Worm (Caenorhabditis elegans) whole organism, mixed stage, embryonic: Measurements from ENCODE around the gene C02F5.13.
A peak's percentile ranks its signal among the peaks of the same experiment; 100 is the strongest.

ENCODE experiments used
- M03D4.4 ChIP-seq: sonication (generic microtip); optimal IDR thresholded peaks from 2 replicates; lab custom pipeline; 2017; ENCODE audit warnings: mild to moderate bottlenecking, missing genetic modification characterization, missing compliant biosample characterization
- bed-3 ChIP-seq: fragments of 200-800 bp; sonication (Bioruptor generic); optimal IDR thresholded peaks from 3 replicates; lab custom pipeline; 2018; ENCODE audit warnings: mild to moderate bottlenecking, missing genetic modification characterization, moderate library complexity, missing compliant biosample characterization
- blmp-1 ChIP-seq: fragments of 150-350 bp; optimal IDR thresholded peaks from 2 replicates; lab custom pipeline; 2014; ENCODE audit warnings: missing biosample characterization, missing genetic modification characterization
- ceh-39 ChIP-seq: fragments of 150-350 bp; optimal IDR thresholded peaks from 2 replicates; lab custom pipeline; 2014; ENCODE audit warnings: missing biosample characterization, missing genetic modification characterization
- ceh-43 ChIP-seq: fragments of 200-800 bp; sonication (Bioruptor generic); optimal IDR thresholded peaks from 2 replicates; lab custom pipeline; 2018; ENCODE audit warnings: mild to moderate bottlenecking, missing genetic modification characterization, moderate library complexity, missing compliant biosample characterization
- ceh-83 ChIP-seq: fragments of 200-800 bp; sonication (Bioruptor generic); optimal IDR thresholded peaks from 2 replicates; lab custom pipeline; 2018; ENCODE audit warnings: mild to moderate bottlenecking, missing genetic modification characterization, missing compliant biosample characterization
- ces-1 ChIP-seq: fragments of 150-350 bp; optimal IDR thresholded peaks from 2 replicates; lab custom pipeline; 2014; ENCODE audit warnings: missing biosample characterization, missing genetic modification reagents, missing genetic modification characterization
- cnd-1 ChIP-seq: fragments of 200-800 bp; sonication (Bioruptor generic); optimal IDR thresholded peaks from 2 replicates; lab custom pipeline; 2018; ENCODE audit warnings: mild to moderate bottlenecking, missing genetic modification characterization, missing compliant biosample characterization
- drap-1 ChIP-seq: fragments of 200-800 bp; sonication (Bioruptor generic); optimal IDR thresholded peaks from 3 replicates; lab custom pipeline; 2018; ENCODE audit warnings: mild to moderate bottlenecking, missing genetic modification characterization, missing compliant biosample characterization
- elt-1 ChIP-seq: sonication (generic microtip); optimal IDR thresholded peaks from 2 replicates; lab custom pipeline; 2017; ENCODE audit warnings: missing genetic modification characterization, mild to moderate bottlenecking, missing compliant biosample characterization, antibody characterized with exemption, moderate library complexity, borderline replicate concordance; ENCODE audit not compliant: insufficient read depth
- elt-3 ChIP-seq: fragments of 150-350 bp; optimal IDR thresholded peaks from 2 replicates; lab custom pipeline; 2014; ENCODE audit warnings: missing biosample characterization, missing genetic modification characterization
- ham-2 ChIP-seq: fragments of 200-800 bp; sonication (Bioruptor generic); optimal IDR thresholded peaks from 2 replicates; lab custom pipeline; 2018; ENCODE audit warnings: mild to moderate bottlenecking, missing genetic modification characterization, missing compliant biosample characterization
- hlh-1 ChIP-seq: fragments of 150-350 bp; optimal IDR thresholded peaks from 2 replicates; lab custom pipeline; 2014; ENCODE audit warnings: missing biosample characterization, missing genetic modification reagents, missing genetic modification characterization
- lin-13 ChIP-seq: fragments of 150-350 bp; optimal IDR thresholded peaks from 2 replicates; lab custom pipeline; 2014; ENCODE audit warnings: missing biosample characterization, missing genetic modification characterization
- lsy-2 ChIP-seq: fragments of 150-350 bp; optimal IDR thresholded peaks from 2 replicates; lab custom pipeline; 2014; ENCODE audit warnings: missing biosample characterization, missing genetic modification characterization
- mab-5 ChIP-seq: fragments of 150-350 bp; optimal IDR thresholded peaks from 2 replicates; lab custom pipeline; 2014; ENCODE audit warnings: missing biosample characterization, missing genetic modification characterization
- mep-1 ChIP-seq: fragments of 150-350 bp; optimal IDR thresholded peaks from 2 replicates; lab custom pipeline; 2017; ENCODE audit warnings: missing biosample characterization, missing genetic modification reagents, missing genetic modification characterization, inconsistent platforms
- mls-2 ChIP-seq: sonication (generic microtip); optimal IDR thresholded peaks from 2 replicates; lab custom pipeline; 2016; ENCODE audit warnings: mild to moderate bottlenecking, missing genetic modification characterization, moderate library complexity, missing compliant biosample characterization
- nhr-12 ChIP-seq: fragments of 150-350 bp; optimal IDR thresholded peaks from 2 replicates; lab custom pipeline; 2014; ENCODE audit warnings: missing biosample characterization, missing genetic modification characterization
- nhr-237 ChIP-seq: fragments of 150-350 bp; optimal IDR thresholded peaks from 2 replicates; lab custom pipeline; 2014; ENCODE audit warnings: missing biosample characterization, missing genetic modification characterization
- nhr-28 ChIP-seq: fragments of 150-350 bp; optimal IDR thresholded peaks from 2 replicates; lab custom pipeline; 2014; ENCODE audit warnings: missing biosample characterization, missing genetic modification characterization
- nhr-76 ChIP-seq: sonication (generic microtip); optimal IDR thresholded peaks from 2 replicates; lab custom pipeline; 2017; ENCODE audit warnings: missing biosample characterization, missing genetic modification characterization
- pha-4 ChIP-seq: fragments of 150-350 bp; optimal IDR thresholded peaks from 2 replicates; lab custom pipeline; 2018; ENCODE audit warnings: missing biosample characterization, missing genetic modification reagents, missing genetic modification characterization
- sem-2 ChIP-seq: fragments of 200-800 bp; sonication (Bioruptor generic); optimal IDR thresholded peaks from 2 replicates; lab custom pipeline; 2018; ENCODE audit warnings: mild to moderate bottlenecking, missing genetic modification characterization, missing compliant biosample characterization
- snpc-4 ChIP-seq: fragments of 150-350 bp; optimal IDR thresholded peaks from 2 replicates; lab custom pipeline; 2014; ENCODE audit warnings: missing biosample characterization, missing genetic modification characterization
- sptf-1 ChIP-seq: sonication (generic microtip); optimal IDR thresholded peaks from 2 replicates; lab custom pipeline; 2017; ENCODE audit warnings: mild to moderate bottlenecking, missing genetic modification characterization, moderate library complexity, missing compliant biosample characterization
- tbx-8 ChIP-seq: fragments of 200-800 bp; sonication (Bioruptor generic); optimal IDR thresholded peaks from 2 replicates; lab custom pipeline; 2018; ENCODE audit warnings: mild to moderate bottlenecking, missing genetic modification characterization, moderate library complexity, missing compliant biosample characterization
- unc-120 ChIP-seq: sonication (generic microtip); optimal IDR thresholded peaks from 2 replicates; lab custom pipeline; 2017; ENCODE audit warnings: missing genetic modification characterization, missing compliant biosample characterization; ENCODE audit not compliant: poor library complexity, severe bottlenecking
- unc-39 ChIP-seq: fragments of 150-350 bp; optimal IDR thresholded peaks from 2 replicates; lab custom pipeline; 2014; ENCODE audit warnings: missing biosample characterization, missing genetic modification characterization
- unc-62 ChIP-seq: fragments of 150-350 bp; optimal IDR thresholded peaks from 2 replicates; lab custom pipeline; 2014; ENCODE audit warnings: missing biosample characterization, missing genetic modification reagents, missing genetic modification characterization
- zip-8 ChIP-seq: fragments of 150-350 bp; optimal IDR thresholded peaks from 2 replicates; lab custom pipeline; 2014; ENCODE audit warnings: missing biosample characterization, missing genetic modification characterization
- ztf-11 ChIP-seq: fragments of 150-350 bp; optimal IDR thresholded peaks from 2 replicates; lab custom pipeline; 2014; ENCODE audit warnings: missing biosample characterization, missing genetic modification characterization

Gene C02F5.13

DNA sequence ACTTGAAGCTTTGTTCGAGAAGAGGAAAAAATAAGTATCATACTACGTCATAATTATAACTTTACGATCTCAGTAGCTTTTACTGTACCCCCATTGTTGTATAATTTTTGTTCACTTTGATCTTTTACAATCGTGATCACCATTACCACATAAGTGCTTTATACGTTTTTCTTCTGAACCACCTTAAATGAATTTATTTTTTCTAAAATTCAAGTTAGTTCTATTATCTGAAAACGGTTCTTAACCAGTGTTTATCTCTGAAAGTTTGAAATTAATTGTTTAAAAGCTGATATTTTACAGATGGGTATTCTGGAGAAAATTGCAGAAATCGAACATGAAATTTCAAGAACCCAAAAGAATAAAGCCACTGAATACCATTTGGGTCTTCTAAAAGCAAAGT is 1.6 kb upstream of the C02F5.13 start, which contains the start of gene C02F5.3:
Gene C02F5.3 (plus strand): TSS at position 301 of the 400 bp plus-strand sequence.
- TF ChIP-seq ceh-83 (GFP tag; lab: Kevin White, UChicago) (no peak), mep-1 (tag; lab: Kevin White, UChicago) (no peak), unc-120 (tag; lab: Kevin White, UChicago) (no peak), pha-4 (no peak), elt-1 (tag; lab: Kevin White, UChicago) (no peak), tbx-8 (no peak)
- TF ChIP-seq, all 35 proteins: peak for 0

DNA sequence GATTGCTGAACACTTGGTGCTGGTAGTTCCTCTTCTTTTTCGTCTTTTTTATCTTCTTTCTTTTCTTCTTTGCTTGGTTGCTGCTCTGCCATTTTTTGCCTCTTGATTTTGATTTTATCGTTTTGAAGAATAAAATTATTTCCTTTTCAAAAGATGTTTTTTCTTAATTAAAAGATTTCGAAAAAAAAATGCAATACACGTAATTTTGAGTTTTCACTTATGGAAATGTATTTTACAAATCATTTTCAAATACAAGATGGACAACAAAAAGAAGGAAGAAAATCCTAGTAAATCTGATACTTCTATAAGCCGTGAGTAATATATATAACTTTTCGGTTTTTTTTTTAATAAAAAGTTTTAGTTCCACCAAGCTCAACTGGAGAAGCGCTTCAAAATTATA is 2.2 kb downstream of the C02F5.13 start, which contains the start of the genes C02F5.10 and C02F5.2:
Gene C02F5.10 (minus strand): TSS at position 101 of the 400 bp plus-strand sequence.
Gene C02F5.2 (plus strand): TSS at position 239 of the 400 bp plus-strand sequence.
- TF ChIP-seq tbx-8 (no peak), ceh-39 (tag; lab: Kevin White, UChicago) (no peak), nhr-28 (tag; lab: Kevin White, UChicago) (no peak), elt-3 (tag; lab: Kevin White, UChicago) (no peak), elt-1 (tag; lab: Kevin White, UChicago) (no peak)

DNA sequence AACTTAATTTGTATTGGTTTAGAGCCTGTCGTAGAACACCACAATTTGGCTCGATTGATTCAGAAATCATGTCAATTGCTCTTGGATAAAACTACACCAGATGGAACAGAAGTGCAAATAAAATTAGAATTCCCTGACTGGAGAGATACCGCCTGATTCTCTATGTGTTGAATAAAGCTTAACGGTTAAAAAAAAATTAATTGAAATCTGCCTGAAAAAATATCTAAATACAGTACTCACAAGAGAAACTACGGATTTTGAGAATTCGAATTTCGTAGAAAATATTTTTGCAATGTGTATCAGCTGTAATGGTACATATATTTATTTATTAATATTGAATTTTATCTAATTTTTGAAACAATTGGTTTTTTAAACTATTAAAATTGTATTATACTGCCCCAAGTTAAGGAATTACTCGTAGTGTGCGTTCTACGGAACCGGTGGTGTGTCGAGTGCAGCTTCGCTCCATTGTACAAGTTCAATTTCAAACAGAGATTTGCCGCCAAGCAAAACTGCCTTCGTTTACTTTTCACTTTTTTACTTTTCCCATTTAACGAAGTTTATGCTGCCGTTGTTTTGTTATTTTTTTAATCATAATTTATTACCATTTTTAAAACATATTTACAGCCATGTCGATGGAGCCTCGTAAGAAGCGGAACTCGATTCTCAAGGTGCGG is 3.0 kb downstream of the C02F5.13 start, which contains the start of gene knl-1:
Gene knl-1 (plus strand): TSS at position 626 of the 677 bp plus-strand sequence.
- peak; percentile 83 for TF ChIP-seq lin-13 (tag; lab: Kevin White, UChicago)
- no peak for TF ChIP-seq M03D4.4
- TF ChIP-seq ztf-11 (tag; lab: Kevin White, UChicago): no peak
- TF ChIP-seq ces-1 (GFP tag; lab: Kevin White, UChicago): peak; percentile 42
- peak; percentile 58 for TF ChIP-seq nhr-237
- TF ChIP-seq mep-1 (tag; lab: Kevin White, UChicago): peak; percentile 68
- peak; percentile 19 for TF ChIP-seq bed-3 (GFP tag; lab: Kevin White, UChicago)
- peak; percentile 59 for TF ChIP-seq cnd-1 (tag; lab: Kevin White, UChicago)
- TF ChIP-seq drap-1: peak; percentile 30
- TF ChIP-seq lsy-2 (tag; lab: Kevin White, UChicago): peak; percentile 80
- no peak for TF ChIP-seq elt-3 (tag; lab: Kevin White, UChicago)
- TF ChIP-seq hlh-1 (tag; lab: Kevin White, UChicago): peak; percentile 12
- TF ChIP-seq blmp-1 (tag; lab: Kevin White, UChicago): no peak
- peak; percentile 32 for TF ChIP-seq pha-4
- peak; percentile 18 for TF ChIP-seq sem-2

DNA sequence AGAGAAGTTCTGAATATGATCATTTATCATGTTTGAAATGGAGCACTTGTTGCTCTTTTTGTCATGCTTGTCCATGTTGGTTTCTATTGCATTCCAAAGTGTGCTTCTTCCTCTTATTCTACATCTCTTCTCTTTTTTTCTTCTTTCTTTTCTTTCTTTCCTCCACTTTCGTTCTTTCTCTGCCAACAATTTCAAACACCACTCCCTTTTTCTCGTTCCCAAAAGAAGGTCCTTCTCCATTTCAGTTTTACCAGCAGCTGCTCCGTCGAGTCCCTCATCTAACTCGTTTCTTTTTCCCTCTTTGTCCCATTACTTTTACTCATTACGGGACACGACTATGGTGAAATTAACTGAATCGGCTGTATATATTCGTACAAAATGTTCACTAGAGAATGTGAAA is 7.8 kb downstream of the C02F5.13 start, which contains the start of gene F09G8.5:
Gene F09G8.5 (plus strand): TSS at position 38 of the 400 bp plus-strand sequence.
- no peak for TF ChIP-seq ceh-43 (GFP tag; lab: Kevin White, UChicago)
- no peak for TF ChIP-seq mep-1 (tag; lab: Kevin White, UChicago)
- no peak for TF ChIP-seq pha-4
- TF ChIP-seq lin-13 (tag; lab: Kevin White, UChicago): no peak
- TF ChIP-seq nhr-237: no peak
- no peak for TF ChIP-seq cnd-1 (tag; lab: Kevin White, UChicago)
- no peak for TF ChIP-seq M03D4.4
- TF ChIP-seq elt-1 (tag; lab: Kevin White, UChicago): no peak
- TF ChIP-seq snpc-4: no peak
- no peak for TF ChIP-seq ham-2 (GFP tag; lab: Kevin White, UChicago)
- TF ChIP-seq drap-1: no peak
- no peak for TF ChIP-seq unc-39
- no peak for TF ChIP-seq zip-8
- no peak for TF ChIP-seq ces-1 (GFP tag; lab: Kevin White, UChicago)
- TF ChIP-seq nhr-76: no peak
- TF ChIP-seq mab-5 (tag; lab: Kevin White, UChicago): no peak
- no peak for TF ChIP-seq sem-2

DNA sequence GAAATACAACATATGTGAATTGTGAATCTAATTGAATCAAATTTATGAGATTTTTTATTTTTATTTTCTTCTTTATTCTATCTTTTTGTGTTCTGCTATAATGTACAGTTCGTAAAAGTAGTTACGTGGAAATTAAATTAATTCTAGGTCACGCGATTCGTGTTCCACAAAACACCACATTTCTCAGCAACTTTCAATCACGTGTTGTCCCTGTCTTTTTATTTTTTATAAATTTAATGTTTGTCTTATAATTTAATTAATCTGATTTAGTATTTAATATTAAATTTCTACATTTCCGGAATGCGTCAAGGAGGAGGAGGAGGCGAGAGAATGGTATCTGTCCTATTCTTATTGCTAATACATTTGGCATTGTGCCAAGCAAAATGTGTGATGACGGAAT is 10.9 kb downstream of the C02F5.13 start, which contains the start of gene ncr-2:
Gene ncr-2 (plus strand): TSS at position 301 of the 400 bp plus-strand sequence.
- TF ChIP-seq blmp-1 (tag; lab: Kevin White, UChicago) (no peak), pha-4 (no peak), zip-8 (no peak), nhr-76 (no peak), bed-3 (GFP tag; lab: Kevin White, UChicago) (no peak), nhr-12 (no peak), ztf-11 (tag; lab: Kevin White, UChicago) (no peak), unc-62 (GFP tag; lab: Kevin White, UChicago) (no peak), elt-1 (tag; lab: Kevin White, UChicago) (no peak), hlh-1 (tag; lab: Kevin White, UChicago) (no peak), sem-2 (no peak), nhr-28 (tag; lab: Kevin White, UChicago) (no peak), sptf-1 (tag; lab: Kevin White, UChicago) (no peak), mep-1 (tag; lab: Kevin White, UChicago) (no peak), mls-2 (no peak), ceh-83 (GFP tag; lab: Kevin White, UChicago) (no peak), ham-2 (GFP tag; lab: Kevin White, UChicago) (no peak), ces-1 (GFP tag; lab: Kevin White, UChicago) (no peak), cnd-1 (tag; lab: Kevin White, UChicago) (no peak), unc-120 (tag; lab: Kevin White, UChicago) (no peak)
